Worm (Caenorhabditis elegans) whole organism, L2 larva: Measurements from ENCODE around the gene cox-6A.

Source experiments
- F13H6.1 ChIP-seq: sonication (generic microtip); optimal IDR thresholded peaks from 2 replicates; lab custom pipeline; 2016; ENCODE audit warnings: missing genetic modification characterization, missing compliant biosample characterization
- Y55F3AM.14 ChIP-seq: fragments of 200-800 bp; sonication (Bioruptor generic); optimal IDR thresholded peaks from 2 replicates; lab custom pipeline; 2018; ENCODE audit warnings: mild to moderate bottlenecking, missing genetic modification characterization, missing compliant biosample characterization
- ZK546.5 ChIP-seq: sonication (generic microtip); optimal IDR thresholded peaks from 2 replicates; lab custom pipeline; 2017; ENCODE audit warnings: missing biosample characterization, missing genetic modification characterization
- alr-1 ChIP-seq: fragments of 150-350 bp; optimal IDR thresholded peaks from 2 replicates; lab custom pipeline; 2014; ENCODE audit warnings: missing biosample characterization, missing genetic modification characterization
- ama-1 ChIP-seq: fragments of 150-350 bp; optimal IDR thresholded peaks from 2 replicates; lab custom pipeline; 2018; ENCODE audit warnings: inconsistent platforms
- blmp-1 ChIP-seq: sonication (generic microtip); optimal IDR thresholded peaks from 2 replicates; lab custom pipeline; 2017; ENCODE audit warnings: missing genetic modification characterization, mild to moderate bottlenecking, missing compliant biosample characterization, antibody characterized with exemption, moderate library complexity; ENCODE audit not compliant: insufficient read depth
- ceh-82 ChIP-seq: fragments of 150-350 bp; optimal IDR thresholded peaks from 2 replicates; lab custom pipeline; 2014; ENCODE audit warnings: missing biosample characterization, missing genetic modification characterization
- crh-2 ChIP-seq: sonication (generic microtip); optimal IDR thresholded peaks from 2 replicates; lab custom pipeline; 2017; ENCODE audit warnings: missing biosample characterization, missing genetic modification characterization
- dmd-4 ChIP-seq: sonication (generic microtip); optimal IDR thresholded peaks from 2 replicates; lab custom pipeline; 2017; ENCODE audit warnings: missing biosample characterization, missing genetic modification characterization
- egl-27 ChIP-seq: sonication (generic microtip); optimal IDR thresholded peaks from 3 replicates; lab custom pipeline; 2017; ENCODE audit warnings: missing biosample characterization, missing genetic modification reagents, missing genetic modification characterization
- elt-1 ChIP-seq: fragments of 150-350 bp; optimal IDR thresholded peaks from 2 replicates; lab custom pipeline; 2014; ENCODE audit warnings: missing biosample characterization, missing genetic modification characterization
- elt-3 ChIP-seq: sonication (generic microtip); optimal IDR thresholded peaks from 2 replicates; lab custom pipeline; 2017; ENCODE audit warnings: missing biosample characterization, missing genetic modification characterization
- fos-1 ChIP-seq: fragments of 150-350 bp; optimal IDR thresholded peaks from 2 replicates; lab custom pipeline; 2014; ENCODE audit warnings: missing biosample characterization, missing genetic modification characterization
- gmeb-1 ChIP-seq: fragments of 150-350 bp; optimal IDR thresholded peaks from 2 replicates; lab custom pipeline; 2014; ENCODE audit warnings: missing biosample characterization, missing genetic modification characterization
- lin-11 ChIP-seq: fragments of 150-350 bp; sonication (generic microtip); optimal IDR thresholded peaks from 2 replicates; lab custom pipeline; 2014; ENCODE audit warnings: missing biosample characterization, missing genetic modification characterization, inconsistent platforms, mixed read lengths
- lin-13 ChIP-seq: fragments of 150-350 bp; optimal IDR thresholded peaks from 2 replicates; lab custom pipeline; 2014; ENCODE audit warnings: missing biosample characterization, missing genetic modification reagents, missing genetic modification characterization
- lin-39 ChIP-seq: fragments of 150-350 bp; optimal IDR thresholded peaks from 2 replicates; lab custom pipeline; 2014; ENCODE audit warnings: missing biosample characterization, missing genetic modification reagents, missing genetic modification characterization
- lsy-2 ChIP-seq, 2 experiments: fragments of 150-350 bp in 1 of 2; sonication (generic microtip) in 1 of 2; optimal IDR thresholded peaks; 2 replicates each; lab custom pipeline; 2014 to 2017; ENCODE audit warnings: missing biosample characterization in 2 of 2, missing genetic modification characterization in 2 of 2
- mab-5 ChIP-seq: fragments of 150-350 bp; optimal IDR thresholded peaks from 2 replicates; lab custom pipeline; 2014; ENCODE audit warnings: missing biosample characterization, missing genetic modification characterization
- mbf-1 ChIP-seq: sonication (generic microtip); optimal IDR thresholded peaks from 2 replicates; lab custom pipeline; 2017; ENCODE audit warnings: missing biosample characterization, missing genetic modification characterization
- nhr-10 ChIP-seq: sonication (generic microtip); optimal IDR thresholded peaks from 2 replicates; lab custom pipeline; 2017; ENCODE audit warnings: missing biosample characterization, missing genetic modification characterization
- nhr-11 ChIP-seq: fragments of 150-350 bp; optimal IDR thresholded peaks from 2 replicates; lab custom pipeline; 2014; ENCODE audit warnings: missing biosample characterization, missing genetic modification characterization
- nhr-12 ChIP-seq: fragments of 150-350 bp; optimal IDR thresholded peaks from 2 replicates; lab custom pipeline; 2014; ENCODE audit warnings: missing biosample characterization, missing genetic modification characterization
- nhr-129 ChIP-seq: fragments of 150-350 bp; optimal IDR thresholded peaks from 2 replicates; lab custom pipeline; 2014; ENCODE audit warnings: missing biosample characterization, missing genetic modification characterization
- nhr-21 ChIP-seq: fragments of 150-350 bp; optimal IDR thresholded peaks from 2 replicates; lab custom pipeline; 2014; ENCODE audit warnings: missing biosample characterization, missing genetic modification characterization
- nhr-23 ChIP-seq: fragments of 150-350 bp; optimal IDR thresholded peaks from 2 replicates; lab custom pipeline; 2014; ENCODE audit warnings: missing biosample characterization, missing genetic modification reagents, missing genetic modification characterization
- nhr-237 ChIP-seq: fragments of 150-350 bp; optimal IDR thresholded peaks from 2 replicates; lab custom pipeline; 2014; ENCODE audit warnings: missing biosample characterization, missing genetic modification characterization
- nhr-25 ChIP-seq: fragments of 150-350 bp; sonication (generic microtip); optimal IDR thresholded peaks from 3 replicates; lab custom pipeline; 2014; ENCODE audit warnings: missing biosample characterization, missing genetic modification characterization
- nhr-6 ChIP-seq: fragments of 150-350 bp; optimal IDR thresholded peaks from 2 replicates; lab custom pipeline; 2014; ENCODE audit warnings: missing biosample characterization, missing genetic modification characterization
- nhr-77 ChIP-seq: fragments of 150-350 bp; optimal IDR thresholded peaks from 2 replicates; lab custom pipeline; 2014; ENCODE audit warnings: missing biosample characterization, missing genetic modification characterization
- peb-1 ChIP-seq: fragments of 150-350 bp; optimal IDR thresholded peaks from 2 replicates; lab custom pipeline; 2014; ENCODE audit warnings: missing biosample characterization, missing genetic modification characterization
- sem-4 ChIP-seq: fragments of 150-350 bp; optimal IDR thresholded peaks from 2 replicates; lab custom pipeline; 2014; ENCODE audit warnings: missing biosample characterization, missing genetic modification reagents, missing genetic modification characterization
- skn-1 ChIP-seq: sonication (generic microtip); optimal IDR thresholded peaks from 2 replicates; lab custom pipeline; 2017; ENCODE audit warnings: missing biosample characterization, missing genetic modification characterization
- sma-3 ChIP-seq: sonication (generic microtip); optimal IDR thresholded peaks from 2 replicates; lab custom pipeline; 2016; ENCODE audit warnings: missing genetic modification reagents, missing genetic modification characterization, missing compliant biosample characterization
- sma-9 ChIP-seq, 2 experiments: fragments of 150-350 bp in 1 of 2; sonication (generic microtip) in 1 of 2; optimal IDR thresholded peaks; 2 replicates each; lab custom pipeline; 2014 to 2016; ENCODE audit warnings: missing genetic modification characterization in 2 of 2, mild to moderate bottlenecking in 1 of 2, missing biosample characterization in 1 of 2, missing compliant biosample characterization in 1 of 2, missing genetic modification reagents in 1 of 2, moderate library complexity in 1 of 2
- unc-55 ChIP-seq: fragments of 150-350 bp; sonication (generic microtip); optimal IDR thresholded peaks from 3 replicates; lab custom pipeline; 2014; ENCODE audit warnings: missing biosample characterization, missing genetic modification reagents, missing genetic modification characterization
- unc-62 ChIP-seq: fragments of 150-350 bp; optimal IDR thresholded peaks from 2 replicates; lab custom pipeline; 2014; ENCODE audit warnings: missing biosample characterization, missing genetic modification reagents, missing genetic modification characterization
- zag-1 ChIP-seq: fragments of 150-350 bp; optimal IDR thresholded peaks from 2 replicates; lab custom pipeline; 2014; ENCODE audit warnings: missing biosample characterization, missing genetic modification characterization
- ztf-1 ChIP-seq: fragments of 200-800 bp; sonication (Bioruptor generic); conservative IDR thresholded peaks from 2 replicates; pipeline ENCODE4 v1.3.6; 2022; ENCODE audit warnings: missing genetic modification characterization, missing compliant biosample characterization
- ztf-11 ChIP-seq: sonication (generic microtip); optimal IDR thresholded peaks from 2 replicates; lab custom pipeline; 2017; ENCODE audit warnings: missing biosample characterization, missing genetic modification characterization
- ztf-4 ChIP-seq: fragments of 150-350 bp; optimal IDR thresholded peaks from 2 replicates; lab custom pipeline; 2014; ENCODE audit warnings: missing biosample characterization, missing genetic modification characterization

Gene cox-6A

ce11 chrIII:5071509-5071908 is 10.0 kb upstream of the cox-6A start, which contains the start of gene C45G9.12:
Gene C45G9.12, minus strand, starts transcription at chrIII:5071609.
- TF ChIP-seq sma-3 (no peak), alr-1 (tag; lab: Kevin White, UChicago) (no peak), sma-9 (GFP tag; optimal IDR thresholded peaks at IDR 0.05; lab: Kevin White, UChicago) (no peak), sma-9 (tag; optimal IDR thresholded peaks at IDR 0.05; lab: Kevin White, UChicago) (no peak), nhr-77 (tag; lab: Kevin White, UChicago) (no peak), nhr-237 (tag; lab: Kevin White, UChicago) (no peak), nhr-21 (tag; lab: Kevin White, UChicago) (no peak), lsy-2 (tag; optimal IDR thresholded peaks at IDR 0.05; lab: Kevin White, UChicago) (no peak), lin-39 (tag; lab: Kevin White, UChicago) (no peak), nhr-25 (no peak), unc-62 (GFP tag; lab: Kevin White, UChicago) (no peak), ztf-11 (tag; lab: Kevin White, UChicago) (no peak), nhr-12 (tag; lab: Kevin White, UChicago) (no peak), skn-1 (tag; lab: Kevin White, UChicago) (no peak), peb-1 (no peak), ama-1 (lab: Kevin White, UChicago) (no peak), nhr-6 (tag; lab: Kevin White, UChicago) (no peak), crh-2 (tag; lab: Kevin White, UChicago) (no peak)
- TF ChIP-seq, all 48 proteins: peak for 0

DNA sequence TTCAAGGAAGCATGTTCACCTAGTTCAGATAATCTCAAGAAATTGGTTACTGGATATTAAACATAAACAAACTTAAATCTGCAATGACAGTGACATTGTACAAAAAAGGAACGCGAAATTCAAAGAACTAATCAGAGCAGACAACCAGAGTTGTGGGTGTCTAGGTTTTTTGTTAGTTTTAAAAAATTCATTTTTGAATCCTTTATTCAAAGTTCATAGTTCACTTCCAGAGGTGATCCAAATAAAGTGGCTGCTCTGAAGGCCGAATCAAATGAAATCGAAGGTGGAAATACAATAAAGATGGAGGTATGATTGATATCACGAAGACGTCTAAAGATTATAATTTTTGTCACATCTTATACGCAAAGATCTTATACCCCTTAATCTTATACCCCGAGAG is 7.1 kb upstream of the cox-6A start, which contains the start of gene ttbk-6:
TSS of gene ttbk-6 (plus strand) at position 301 of the 400 bp plus-strand sequence.
- no peak for TF ChIP-seq unc-62 (GFP tag; lab: Kevin White, UChicago)
- TF ChIP-seq elt-3, result no peak
- TF ChIP-seq Y55F3AM.14 (GFP tag; lab: Kevin White, UChicago), result no peak
- TF ChIP-seq, all 48 proteins: peak for 0

DNA sequence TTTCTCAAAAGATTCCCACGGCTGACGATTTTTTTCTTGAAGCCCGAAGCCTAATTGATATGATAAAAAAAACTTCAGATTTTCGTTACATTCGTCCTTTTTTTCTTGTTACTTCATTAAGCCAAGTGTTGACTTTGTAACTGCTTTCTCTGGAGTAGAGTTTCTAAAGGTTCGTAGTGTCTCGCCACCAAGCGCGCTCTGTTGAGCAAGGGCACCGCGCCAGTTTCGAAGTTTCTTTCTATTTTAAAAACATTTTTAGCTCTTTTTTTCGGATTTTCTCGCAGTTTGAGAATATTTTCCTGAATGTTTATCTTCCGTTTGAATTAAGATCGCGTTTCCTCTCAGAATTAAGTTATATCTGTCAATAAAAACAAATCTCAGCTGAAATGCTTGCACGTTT is 5.0 kb upstream of the cox-6A start:
- TF ChIP-seq unc-55 (GFP tag; lab: Kevin White, UChicago) (peak; percentile 59), F13H6.1 (tag; lab: Kevin White, UChicago) (no peak)
- TF ChIP-seq, all 48 proteins: peak for 1

ce11 chrIII:5077150-5077814 is 4.2 kb upstream of the cox-6A start, which contains the start of gene alh-1:
Gene alh-1, plus strand, starts transcription at chrIII:5077764.
- TF ChIP-seq nhr-129 (tag; lab: Kevin White, UChicago), result peak; percentile 43
- TF ChIP-seq ztf-1 (GFP tag; lab: Robert Waterston, UW), result no peak
- no peak for TF ChIP-seq alr-1 (tag; lab: Kevin White, UChicago)
- no peak for TF ChIP-seq peb-1
- no peak for TF ChIP-seq mbf-1 (tag; lab: Kevin White, UChicago)
- TF ChIP-seq egl-27 (tag; lab: Kevin White, UChicago), result no peak
- no peak for TF ChIP-seq lin-13
- TF ChIP-seq nhr-23 (tag; lab: Kevin White, UChicago), result no peak
- no peak for TF ChIP-seq unc-55 (GFP tag; lab: Kevin White, UChicago)
- TF ChIP-seq F13H6.1 (tag; lab: Kevin White, UChicago), result peak; percentile 36
- TF ChIP-seq gmeb-1, result peak; percentile 1
- TF ChIP-seq ztf-4 (tag; lab: Kevin White, UChicago), result no peak
- TF ChIP-seq unc-62 (GFP tag; lab: Kevin White, UChicago), result no peak
- TF ChIP-seq mab-5 (tag; lab: Kevin White, UChicago), result no peak
- TF ChIP-seq sma-9 (GFP tag; optimal IDR thresholded peaks at IDR 0.05; lab: Kevin White, UChicago), result peak; percentile 67
- no peak for TF ChIP-seq sma-9 (tag; optimal IDR thresholded peaks at IDR 0.05; lab: Kevin White, UChicago)
- no peak for TF ChIP-seq lin-39 (tag; lab: Kevin White, UChicago)
- TF ChIP-seq blmp-1 (tag; lab: Kevin White, UChicago), result no peak
- no peak for TF ChIP-seq nhr-237 (tag; lab: Kevin White, UChicago)
- TF ChIP-seq ztf-11 (tag; lab: Kevin White, UChicago), result no peak
- TF ChIP-seq elt-1 (tag; lab: Kevin White, UChicago), result no peak
- no peak for TF ChIP-seq ZK546.5 (tag; lab: Kevin White, UChicago)
- TF ChIP-seq nhr-10 (tag; lab: Kevin White, UChicago), result no peak
- no peak for TF ChIP-seq nhr-12 (tag; lab: Kevin White, UChicago)
- peak; percentile 69 for TF ChIP-seq fos-1
- no peak for TF ChIP-seq nhr-11 (tag; lab: Kevin White, UChicago)
- no peak for TF ChIP-seq crh-2 (tag; lab: Kevin White, UChicago)
- TF ChIP-seq elt-3, result no peak
- TF ChIP-seq sem-4 (tag; lab: Kevin White, UChicago), result no peak
- TF ChIP-seq ama-1 (lab: Kevin White, UChicago), result no peak
- TF ChIP-seq dmd-4 (tag; lab: Kevin White, UChicago), result no peak
- peak in 1 of 2 experiments; percentile 32 for TF ChIP-seq lsy-2 (tag; optimal IDR thresholded peaks at IDR 0.05; lab: Kevin White, UChicago)
- no peak for TF ChIP-seq skn-1 (tag; lab: Kevin White, UChicago)
- TF ChIP-seq lin-11, result no peak
- TF ChIP-seq nhr-21 (tag; lab: Kevin White, UChicago), result no peak
- TF ChIP-seq ceh-82, result no peak
- no peak for TF ChIP-seq nhr-6 (tag; lab: Kevin White, UChicago)
- no peak for TF ChIP-seq zag-1 (tag; lab: Kevin White, UChicago)
